Worm (Caenorhabditis elegans) whole organism, L1 larva: Measurements from ENCODE around the gene apc-2.

ENCODE experiments used
- C04F5.9 ChIP-seq: sonication (generic microtip); optimal IDR thresholded peaks from 2 replicates; lab custom pipeline; 2016; ENCODE audit warnings: missing genetic modification characterization, missing compliant biosample characterization
- C16A3.4 ChIP-seq: fragments of 150-350 bp; optimal IDR thresholded peaks from 2 replicates; lab custom pipeline; 2014; ENCODE audit warnings: missing biosample characterization, missing genetic modification characterization
- F16B12.6 ChIP-seq: fragments of 150-350 bp; optimal IDR thresholded peaks from 2 replicates; lab custom pipeline; 2014; ENCODE audit warnings: missing biosample characterization, missing genetic modification characterization
- Y116A8C.19 ChIP-seq: sonication (generic microtip); optimal IDR thresholded peaks from 2 replicates; lab custom pipeline; 2016; ENCODE audit warnings: missing compliant biosample characterization, missing genetic modification characterization, borderline replicate concordance
- aly-2 ChIP-seq: fragments of 150-350 bp; optimal IDR thresholded peaks from 2 replicates; lab custom pipeline; 2014; ENCODE audit warnings: missing biosample characterization, missing genetic modification characterization
- ama-1 ChIP-seq: fragments of 150-350 bp; optimal IDR thresholded peaks from 2 replicates; lab custom pipeline; 2014
- blmp-1 ChIP-seq: fragments of 150-350 bp; optimal IDR thresholded peaks from 2 replicates; lab custom pipeline; 2014; ENCODE audit warnings: missing biosample characterization, missing genetic modification characterization
- ceh-63 ChIP-seq: fragments of 200-800 bp; sonication (Bioruptor generic); optimal IDR thresholded peaks from 2 replicates; lab custom pipeline; 2018; ENCODE audit warnings: mild to moderate bottlenecking, missing genetic modification characterization, missing compliant biosample characterization
- ceh-8 ChIP-seq: fragments of 200-800 bp; sonication (Bioruptor generic); optimal IDR thresholded peaks from 2 replicates; lab custom pipeline; 2018; ENCODE audit warnings: mild to moderate bottlenecking, missing genetic modification characterization, moderate library complexity, missing compliant biosample characterization
- ceh-82 ChIP-seq, 3 experiments: fragments of 150-350 bp in 1 of 3; sonication (generic microtip) in 2 of 3; optimal IDR thresholded peaks; 2 replicates each; lab custom pipeline; 2014 to 2017; ENCODE audit warnings: missing biosample characterization in 3 of 3, missing genetic modification characterization in 3 of 3
- ceh-88 ChIP-seq: fragments of 200-800 bp; sonication (Bioruptor generic); IDR thresholded peaks from 2 replicates; pipeline ENCODE4 v1.3.6; 2022; ENCODE audit warnings: missing genetic modification characterization, missing compliant biosample characterization
- dpl-1 ChIP-seq, 3 experiments: fragments of 150-350 bp in 2 of 3; sonication (generic microtip) in 1 of 3; optimal IDR thresholded peaks; 2 replicates each; lab custom pipeline; 2014 to 2017; ENCODE audit warnings: missing biosample characterization in 3 of 3, missing genetic modification characterization in 3 of 3, missing genetic modification reagents in 3 of 3
- dsc-1 ChIP-seq: sonication (generic microtip); optimal IDR thresholded peaks from 2 replicates; lab custom pipeline; 2016; ENCODE audit warnings: mild to moderate bottlenecking, missing genetic modification characterization, missing compliant biosample characterization
- efl-1 ChIP-seq, 4 experiments: fragments of 150-350 bp; optimal IDR thresholded peaks in 3 of 4; peaks in 1 of 4; 1 replicate in 1 of 4; 2 replicates in 3 of 4; lab custom pipeline; 2014; ENCODE audit warnings: missing biosample characterization in 2 of 4, missing genetic modification characterization in 2 of 4, missing genetic modification reagents in 2 of 4
- efl-3 ChIP-seq: fragments of 200-800 bp; sonication (Bioruptor generic); optimal IDR thresholded peaks from 2 replicates; lab custom pipeline; 2018; ENCODE audit warnings: mild to moderate bottlenecking, missing genetic modification characterization, missing compliant biosample characterization
- egl-13 ChIP-seq: sonication (generic microtip); optimal IDR thresholded peaks from 2 replicates; lab custom pipeline; 2016; ENCODE audit warnings: missing genotype, missing genetic modification reagents, missing genetic modification characterization, missing compliant biosample characterization
- elt-2 ChIP-seq: sonication (generic microtip); optimal IDR thresholded peaks from 2 replicates; lab custom pipeline; 2016; ENCODE audit warnings: missing genetic modification characterization, mild to moderate bottlenecking, inconsistent platforms, missing compliant biosample characterization, missing genetic modification reagents
- elt-3 ChIP-seq, 6 experiments: fragments of 150-350 bp in 1 of 6; sonication (generic microtip); optimal IDR thresholded peaks; 2 replicates each; lab custom pipeline; 2017 to 2018; ENCODE audit warnings: missing biosample characterization in 6 of 6, missing genetic modification characterization in 6 of 6, inconsistent platforms in 1 of 6
- ets-5 ChIP-seq: fragments of 200-800 bp; sonication (Bioruptor generic); IDR thresholded peaks from 2 replicates; pipeline ENCODE4 v1.3.6; 2022; ENCODE audit warnings: missing genetic modification characterization, missing compliant biosample characterization
- fkh-4 ChIP-seq: sonication (generic microtip); optimal IDR thresholded peaks from 2 replicates; lab custom pipeline; 2016; ENCODE audit warnings: missing compliant biosample characterization, missing genetic modification characterization, borderline replicate concordance
- fkh-8 ChIP-seq: sonication (generic microtip); optimal IDR thresholded peaks from 2 replicates; lab custom pipeline; 2016; ENCODE audit warnings: mild to moderate bottlenecking, missing genetic modification characterization, missing compliant biosample characterization
- hlh-4 ChIP-seq: sonication (generic microtip); optimal IDR thresholded peaks from 2 replicates; lab custom pipeline; 2016; ENCODE audit warnings: mild to moderate bottlenecking, missing genetic modification characterization, missing compliant biosample characterization
- hpl-2 ChIP-seq: fragments of 150-350 bp; optimal IDR thresholded peaks from 2 replicates; lab custom pipeline; 2014; ENCODE audit warnings: missing biosample characterization, missing genetic modification reagents, missing genetic modification characterization
- isw-1 ChIP-seq: fragments of 200-800 bp; sonication (Bioruptor generic); IDR thresholded peaks from 2 replicates; pipeline ENCODE4 v1.3.6; 2022; ENCODE audit warnings: missing genetic modification characterization, missing compliant biosample characterization
- lin-13 ChIP-seq: fragments of 150-350 bp; optimal IDR thresholded peaks from 2 replicates; lab custom pipeline; 2014; ENCODE audit warnings: missing biosample characterization, missing genetic modification reagents, missing genetic modification characterization
- lin-14 ChIP-seq: fragments of 200-800 bp; sonication (Bioruptor generic); optimal IDR thresholded peaks from 2 replicates; lab custom pipeline; 2018; ENCODE audit warnings: mild to moderate bottlenecking, missing genetic modification characterization, moderate library complexity, missing compliant biosample characterization
- lin-39 ChIP-seq: fragments of 150-350 bp; optimal IDR thresholded peaks from 2 replicates; lab custom pipeline; 2014; ENCODE audit warnings: missing biosample characterization, missing genetic modification reagents, missing genetic modification characterization
- lir-3 ChIP-seq: sonication (generic microtip); optimal IDR thresholded peaks from 2 replicates; lab custom pipeline; 2016; ENCODE audit warnings: mild to moderate bottlenecking, missing genetic modification characterization, moderate library complexity, missing compliant biosample characterization; ENCODE audit not compliant: poor library complexity
- lsy-2 ChIP-seq, 2 experiments: fragments of 150-350 bp; optimal IDR thresholded peaks; 2 replicates each; lab custom pipeline; 2014; ENCODE audit warnings: missing biosample characterization in 2 of 2, missing genetic modification characterization in 2 of 2
- mdl-1 ChIP-seq, 2 experiments: fragments of 150-350 bp; optimal IDR thresholded peaks; 2 replicates each; lab custom pipeline; 2014 to 2017; ENCODE audit warnings: missing biosample characterization in 2 of 2, missing genetic modification characterization in 2 of 2, inconsistent platforms in 1 of 2
- mef-2 ChIP-seq: fragments of 150-350 bp; optimal IDR thresholded peaks from 2 replicates; lab custom pipeline; 2014; ENCODE audit warnings: missing biosample characterization, missing genetic modification characterization
- mep-1 ChIP-seq: fragments of 150-350 bp; optimal IDR thresholded peaks from 2 replicates; lab custom pipeline; 2014; ENCODE audit warnings: missing biosample characterization, missing genetic modification characterization
- nhr-11 ChIP-seq: fragments of 150-350 bp; optimal IDR thresholded peaks from 2 replicates; lab custom pipeline; 2014; ENCODE audit warnings: missing biosample characterization, missing genetic modification characterization
- nhr-12 ChIP-seq: sonication (generic microtip); optimal IDR thresholded peaks from 2 replicates; lab custom pipeline; 2017; ENCODE audit warnings: missing biosample characterization, missing genetic modification characterization
- nhr-19 ChIP-seq: fragments of 200-800 bp; sonication (Bioruptor generic); conservative IDR thresholded peaks from 2 replicates; pipeline ENCODE4 v1.3.6; 2022; ENCODE audit warnings: missing genetic modification characterization, missing compliant biosample characterization
- nhr-20 ChIP-seq: sonication (generic microtip); optimal IDR thresholded peaks from 2 replicates; lab custom pipeline; 2016; ENCODE audit warnings: mild to moderate bottlenecking, missing genetic modification characterization, missing compliant biosample characterization
- nhr-237 ChIP-seq: fragments of 150-350 bp; optimal IDR thresholded peaks from 2 replicates; lab custom pipeline; 2014; ENCODE audit warnings: missing biosample characterization, missing genetic modification characterization
- nhr-28 ChIP-seq: fragments of 150-350 bp; optimal IDR thresholded peaks from 2 replicates; lab custom pipeline; 2014; ENCODE audit warnings: missing biosample characterization, missing genetic modification characterization
- nhr-71 ChIP-seq: sonication (generic microtip); optimal IDR thresholded peaks from 2 replicates; lab custom pipeline; 2016; ENCODE audit warnings: mild to moderate bottlenecking, missing genetic modification characterization, moderate library complexity, missing compliant biosample characterization
- nhr-90 ChIP-seq: sonication (generic microtip); optimal IDR thresholded peaks from 2 replicates; lab custom pipeline; 2016; ENCODE audit warnings: mild to moderate bottlenecking, missing genetic modification characterization, missing compliant biosample characterization; ENCODE audit not compliant: poor library complexity
- rnt-1 ChIP-seq: sonication (generic microtip); optimal IDR thresholded peaks from 2 replicates; lab custom pipeline; 2016; ENCODE audit warnings: mild to moderate bottlenecking, missing genetic modification characterization, moderate library complexity, missing compliant biosample characterization
- sptf-1 ChIP-seq: fragments of 150-350 bp; optimal IDR thresholded peaks from 2 replicates; lab custom pipeline; 2014; ENCODE audit warnings: missing biosample characterization, missing genetic modification characterization
- tbx-2 ChIP-seq: sonication (generic microtip); optimal IDR thresholded peaks from 2 replicates; lab custom pipeline; 2016; ENCODE audit warnings: missing genetic modification characterization, missing compliant biosample characterization
- tlp-1 ChIP-seq: fragments of 150-350 bp; optimal IDR thresholded peaks from 2 replicates; lab custom pipeline; 2014; ENCODE audit warnings: missing biosample characterization, missing genetic modification characterization
- unc-30 ChIP-seq: sonication (generic microtip); optimal IDR thresholded peaks from 2 replicates; lab custom pipeline; 2017; ENCODE audit warnings: missing biosample characterization, missing genetic modification characterization
- unc-98 ChIP-seq: fragments of 200-800 bp; sonication (Bioruptor generic); IDR thresholded peaks from 2 replicates; pipeline ENCODE4 v1.3.6; 2022; ENCODE audit warnings: missing genetic modification characterization, missing compliant biosample characterization
- xbp-1 ChIP-seq: sonication (generic microtip); optimal IDR thresholded peaks from 2 replicates; lab custom pipeline; 2016; ENCODE audit warnings: missing genetic modification characterization, missing compliant biosample characterization
- zag-1 ChIP-seq: fragments of 150-350 bp; optimal IDR thresholded peaks from 2 replicates; lab custom pipeline; 2014; ENCODE audit warnings: missing biosample characterization, missing genetic modification characterization
- zip-4 ChIP-seq: fragments of 200-800 bp; sonication (Bioruptor generic); optimal IDR thresholded peaks from 2 replicates; lab custom pipeline; 2018; ENCODE audit warnings: mild to moderate bottlenecking, missing genetic modification characterization, moderate library complexity, missing compliant biosample characterization
- ztf-11 ChIP-seq, 2 experiments: sonication (generic microtip); optimal IDR thresholded peaks; 2 replicates each; lab custom pipeline; 2016 to 2017; ENCODE audit warnings: missing genetic modification characterization in 2 of 2, missing biosample characterization in 1 of 2, missing compliant biosample characterization in 1 of 2

Gene apc-2

DNA sequence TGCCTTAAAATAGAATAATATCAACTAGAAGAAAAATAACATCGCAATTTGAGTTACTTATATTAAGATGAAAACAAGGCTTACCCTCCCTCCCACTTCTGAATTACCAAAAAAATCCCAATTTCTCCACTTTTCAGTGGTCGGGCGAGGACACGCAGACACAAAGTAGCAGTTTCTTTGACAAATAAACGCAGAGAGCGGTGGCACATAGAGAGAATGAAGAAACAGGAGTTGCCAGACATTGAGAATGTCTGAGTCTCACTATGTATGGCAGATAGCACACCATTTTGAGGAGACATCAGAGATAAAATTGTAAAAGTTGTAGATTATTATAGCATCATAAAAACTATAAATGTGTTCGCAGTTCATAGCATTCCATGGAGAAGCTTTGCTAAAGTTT lies 44.8 kb downstream of the apc-2 start (continued):
- TF ChIP-seq lin-14 (GFP tag; lab: Kevin White, UChicago): peak; percentile 84
- peak; percentile 53 for TF ChIP-seq nhr-20
- peak; percentile 50 for TF ChIP-seq tbx-2 (tag; lab: Kevin White, UChicago)
- peak; percentile 36 for TF ChIP-seq fkh-8 (tag; lab: Kevin White, UChicago)
- no peak for TF ChIP-seq hlh-4
- no peak for TF ChIP-seq unc-30 (tag; lab: Kevin White, UChicago)
- peak; percentile 80 for TF ChIP-seq nhr-71 (tag; lab: Kevin White, UChicago)
- peak; percentile 58 for TF ChIP-seq lir-3 (tag; lab: Kevin White, UChicago)
- TF ChIP-seq blmp-1 (tag; lab: Kevin White, UChicago): peak; percentile 62
- TF ChIP-seq nhr-19 (GFP tag; lab: Robert Waterston, UW): peak; percentile 45
- peak; percentile 73 to 84 for TF ChIP-seq lsy-2 (tag; optimal IDR thresholded peaks at IDR 0.05; lab: Kevin White, UChicago)
- peak in 1 of 2 experiments; percentile 46 for TF ChIP-seq mdl-1 (tag; optimal IDR thresholded peaks at IDR 0.05; lab: Kevin White, UChicago)
- no peak for TF ChIP-seq unc-98
- TF ChIP-seq zag-1 (tag; lab: Kevin White, UChicago): no peak
- peak in 2 of 3 experiments; percentile 33 to 36 for TF ChIP-seq dpl-1 (GFP tag; optimal IDR thresholded peaks at IDR 0.05; lab: Kevin White, UChicago)
- no peak for TF ChIP-seq C16A3.4
- no peak for TF ChIP-seq fkh-4 (tag; lab: Kevin White, UChicago)
- TF ChIP-seq nhr-237 (tag; lab: Kevin White, UChicago): peak; percentile 52
- no peak for TF ChIP-seq mef-2 (tag; lab: Kevin White, UChicago)
- TF ChIP-seq nhr-11 (tag; lab: Kevin White, UChicago): peak; percentile 41
- peak; percentile 71 for TF ChIP-seq rnt-1
- peak; percentile 57 for TF ChIP-seq lin-13 (GFP tag; lab: Kevin White, UChicago)
- TF ChIP-seq ama-1: peak; percentile 10
- peak; percentile 14 for TF ChIP-seq nhr-90
- peak; percentile 78 for TF ChIP-seq mep-1

- TF ChIP-seq xbp-1 (tag; lab: Kevin White, UChicago): no peak
- no peak for TF ChIP-seq ama-1
- TF ChIP-seq C04F5.9 (tag; lab: Kevin White, UChicago): no peak
- no peak for TF ChIP-seq egl-13 (tag; lab: Kevin White, UChicago)
- TF ChIP-seq ets-5 (GFP tag; lab: Robert Waterston, UW): no peak
- TF ChIP-seq ceh-8 (GFP tag; lab: Kevin White, UChicago): no peak
- TF ChIP-seq nhr-19 (GFP tag; lab: Robert Waterston, UW): no peak
- TF ChIP-seq ceh-88 (GFP tag; lab: Robert Waterston, UW): no peak
- TF ChIP-seq F16B12.6 (tag; lab: Kevin White, UChicago): no peak
- TF ChIP-seq ceh-63 (GFP tag; lab: Kevin White, UChicago): no peak
- no peak for TF ChIP-seq efl-3
- TF ChIP-seq nhr-12 (tag; lab: Kevin White, UChicago): no peak
- peak in 1 of 2 experiments; percentile 23 for TF ChIP-seq efl-1 (optimal IDR thresholded peaks at IDR 0.05; lab: Kevin White, UChicago)
- no peak for TF ChIP-seq efl-1 (GFP tag; optimal IDR thresholded peaks at IDR 0.05 in 1 of 2; lab: Kevin White, UChicago)
- no peak for TF ChIP-seq zag-1 (tag; lab: Kevin White, UChicago)
- TF ChIP-seq zip-4: no peak
- peak; percentile 15 for TF ChIP-seq nhr-20
- no peak for TF ChIP-seq lin-39 (tag; lab: Kevin White, UChicago)
- no peak for TF ChIP-seq lir-3 (tag; lab: Kevin White, UChicago)
- TF ChIP-seq ceh-82 (tag; optimal IDR thresholded peaks at IDR 0.05; lab: Kevin White, UChicago): peak in 1 of 3 experiments; percentile 8
- TF ChIP-seq hpl-2 (GFP tag; lab: Kevin White, UChicago): no peak
- peak; percentile 24 for TF ChIP-seq dsc-1 (tag; lab: Kevin White, UChicago)
- TF ChIP-seq C16A3.4: no peak
- no peak for TF ChIP-seq tlp-1 (tag; lab: Kevin White, UChicago)
- TF ChIP-seq aly-2 (tag; lab: Kevin White, UChicago): no peak
- no peak for TF ChIP-seq ztf-11 (tag; optimal IDR thresholded peaks at IDR 0.05; lab: Kevin White, UChicago)
- TF ChIP-seq fkh-4 (tag; lab: Kevin White, UChicago): no peak
- no peak for TF ChIP-seq nhr-28 (tag; lab: Kevin White, UChicago)
- TF ChIP-seq isw-1 (GFP tag; lab: Robert Waterston, UW): no peak
- no peak for TF ChIP-seq nhr-11 (tag; lab: Kevin White, UChicago)
- TF ChIP-seq blmp-1 (tag; lab: Kevin White, UChicago): peak; percentile 19
- peak; percentile 3 for TF ChIP-seq tbx-2 (tag; lab: Kevin White, UChicago)
- no peak for TF ChIP-seq Y116A8C.19 (tag; lab: Kevin White, UChicago)
- no peak for TF ChIP-seq sptf-1 (tag; lab: Kevin White, UChicago)
- no peak for TF ChIP-seq elt-3 (tag; optimal IDR thresholded peaks at IDR 0.05; lab: Kevin White, UChicago)
- no peak for TF ChIP-seq nhr-90
- TF ChIP-seq elt-2 (tag; lab: Kevin White, UChicago): no peak
- no peak for TF ChIP-seq unc-30 (tag; lab: Kevin White, UChicago)
Observed at ce11 chrIII:8126978-8127377, 46.5 kb downstream of the apc-2 start.
